Worm (Caenorhabditis elegans) whole organism, young adult: ENCODE data around the gene Y76B12C.6.

ENCODE experiments used
- C06A6.2 ChIP-seq: fragments of 200-800 bp; sonication (Bioruptor generic); conservative IDR thresholded peaks from 2 replicates; pipeline ENCODE4 v1.3.6; 2022; ENCODE audit warnings: missing genetic modification characterization, missing compliant biosample characterization
- F33H1.4 ChIP-seq: fragments of 200-800 bp; sonication (Bioruptor generic); IDR thresholded peaks from 2 replicates; pipeline ENCODE4 v1.3.6; 2022; ENCODE audit warnings: missing genetic modification reagents, missing genetic modification characterization, missing compliant biosample characterization
- F57A8.1 ChIP-seq: fragments of 200-800 bp; sonication (Bioruptor generic); optimal IDR thresholded peaks from 2 replicates; lab custom pipeline; 2018; ENCODE audit warnings: mild to moderate bottlenecking, missing genetic modification characterization, moderate library complexity, missing compliant biosample characterization
- F57C9.4 ChIP-seq: sonication (generic microtip); optimal IDR thresholded peaks from 2 replicates; lab custom pipeline; 2017; ENCODE audit warnings: mild to moderate bottlenecking, missing genetic modification characterization, missing compliant biosample characterization
- Y79H2A.3 ChIP-seq: fragments of 200-800 bp; sonication (Bioruptor generic); conservative IDR thresholded peaks from 2 replicates; pipeline ENCODE4 v1.3.6; 2022; ENCODE audit warnings: missing genetic modification reagents, missing genetic modification characterization, missing compliant biosample characterization
- ZK185.1 ChIP-seq: sonication (generic microtip); optimal IDR thresholded peaks from 2 replicates; lab custom pipeline; 2016; ENCODE audit warnings: mild to moderate bottlenecking, missing genetic modification characterization, missing compliant biosample characterization; ENCODE audit not compliant: poor library complexity, severe bottlenecking
- aptf-2 ChIP-seq: fragments of 200-800 bp; sonication (Bioruptor generic); conservative IDR thresholded peaks from 2 replicates; pipeline ENCODE4 v1.3.6; 2022; ENCODE audit warnings: missing genetic modification reagents, missing genetic modification characterization, missing compliant biosample characterization
- attf-3 ChIP-seq: fragments of 200-800 bp; sonication (Bioruptor generic); conservative IDR thresholded peaks from 2 replicates; pipeline ENCODE4 v1.3.6; 2022; ENCODE audit warnings: missing genetic modification reagents, missing genetic modification characterization, missing compliant biosample characterization
- attf-5 ChIP-seq: fragments of 200-800 bp; sonication (Bioruptor generic); optimal IDR thresholded peaks from 2 replicates; lab custom pipeline; 2018; ENCODE audit warnings: mild to moderate bottlenecking, missing genetic modification characterization, missing compliant biosample characterization
- cebp-1 ChIP-seq, 2 experiments: fragments of 200-800 bp in 1 of 2; sonication (Bioruptor generic) in 1 of 2; sonication (generic microtip) in 1 of 2; IDR thresholded peaks in 1 of 2; optimal IDR thresholded peaks in 1 of 2; 2 replicates each; pipeline versions ENCODE4 v1.3.6 to Lab custom; 2017 to 2022; ENCODE audit warnings: missing compliant biosample characterization in 2 of 2, missing genetic modification characterization in 2 of 2, mild to moderate bottlenecking in 1 of 2, missing genetic modification reagents in 1 of 2, moderate library complexity in 1 of 2
- ceh-100 ChIP-seq: fragments of 200-800 bp; sonication (Bioruptor generic); IDR thresholded peaks from 2 replicates; pipeline ENCODE4 v1.3.6; 2022; ENCODE audit warnings: missing genetic modification reagents, missing genetic modification characterization, missing compliant biosample characterization
- ceh-27 ChIP-seq: fragments of 200-800 bp; sonication (Bioruptor generic); optimal IDR thresholded peaks from 2 replicates; lab custom pipeline; 2018; ENCODE audit warnings: mild to moderate bottlenecking, missing genetic modification characterization, moderate library complexity, missing compliant biosample characterization
- dox-1 ChIP-seq: fragments of 200-800 bp; sonication (Bioruptor generic); IDR thresholded peaks from 2 replicates; pipeline ENCODE4 v1.3.6; 2022; ENCODE audit warnings: missing genetic modification reagents, missing genetic modification characterization, missing compliant biosample characterization
- dpl-1 ChIP-seq: fragments of 150-350 bp; optimal IDR thresholded peaks from 2 replicates; lab custom pipeline; 2014; ENCODE audit warnings: missing biosample characterization, missing genetic modification reagents, missing genetic modification characterization
- efl-1 ChIP-seq: fragments of 150-350 bp; optimal IDR thresholded peaks from 2 replicates; lab custom pipeline; 2014; ENCODE audit warnings: missing biosample characterization, missing genetic modification reagents, missing genetic modification characterization
- ekl-4 ChIP-seq: fragments of 200-800 bp; sonication (Bioruptor generic); IDR thresholded peaks from 2 replicates; pipeline ENCODE4 v1.3.6; 2022; ENCODE audit warnings: missing genetic modification reagents, missing genetic modification characterization, missing compliant biosample characterization
- fkh-3 ChIP-seq: sonication (generic microtip); optimal IDR thresholded peaks from 2 replicates; lab custom pipeline; 2016; ENCODE audit warnings: mild to moderate bottlenecking, missing genetic modification characterization, missing compliant biosample characterization
- gei-17 ChIP-seq: fragments of 200-800 bp; sonication (Bioruptor generic); optimal IDR thresholded peaks from 2 replicates; lab custom pipeline; 2018; ENCODE audit warnings: mild to moderate bottlenecking, missing genetic modification characterization, missing compliant biosample characterization
- him-1 ChIP-seq: sonication (generic microtip); optimal IDR thresholded peaks from 2 replicates; lab custom pipeline; 2016; ENCODE audit warnings: missing genotype, missing genetic modification reagents, missing genetic modification characterization, missing compliant biosample characterization
- hsf-1 ChIP-seq: fragments of 200-800 bp; sonication (Bioruptor generic); IDR thresholded peaks from 2 replicates; pipeline ENCODE4 v1.3.6; 2022; ENCODE audit warnings: missing genetic modification reagents, missing genetic modification characterization, missing compliant biosample characterization
- lin-35 ChIP-seq, 3 experiments: fragments of 150-350 bp in 2 of 3; sonication (generic microtip) in 1 of 3; optimal IDR thresholded peaks; 2 replicates each; lab custom pipeline; 2014 to 2018; ENCODE audit warnings: missing biosample characterization in 3 of 3, missing genetic modification characterization in 3 of 3, missing genetic modification reagents in 3 of 3
- lin-54 ChIP-seq: fragments of 200-800 bp; sonication (Bioruptor generic); optimal IDR thresholded peaks from 2 replicates; lab custom pipeline; 2018; ENCODE audit warnings: mild to moderate bottlenecking, missing genetic modification characterization, missing compliant biosample characterization
- lsl-1 ChIP-seq: fragments of 200-800 bp; sonication (Bioruptor generic); optimal IDR thresholded peaks from 2 replicates; lab custom pipeline; 2018; ENCODE audit warnings: mild to moderate bottlenecking, missing genetic modification characterization, moderate library complexity, missing compliant biosample characterization
- madf-10 ChIP-seq: sonication (generic microtip); optimal IDR thresholded peaks from 2 replicates; lab custom pipeline; 2016; ENCODE audit warnings: mild to moderate bottlenecking, missing genetic modification characterization, missing compliant biosample characterization
- madf-6 ChIP-seq: fragments of 200-800 bp; sonication (Bioruptor generic); IDR thresholded peaks from 2 replicates; pipeline ENCODE4 v1.3.6; 2022; ENCODE audit warnings: missing genetic modification reagents, missing genetic modification characterization, missing compliant biosample characterization
- mcd-1 ChIP-seq: fragments of 200-800 bp; sonication (Bioruptor generic); IDR thresholded peaks from 2 replicates; pipeline ENCODE4 v1.3.6; 2022; ENCODE audit warnings: missing genetic modification reagents, missing genetic modification characterization, missing compliant biosample characterization
- mel-28 ChIP-seq: sonication (generic microtip); optimal IDR thresholded peaks from 2 replicates; lab custom pipeline; 2016; ENCODE audit warnings: borderline replicate concordance, mild to moderate bottlenecking, missing genetic modification characterization, missing compliant biosample characterization
- nfyb-1 ChIP-seq: fragments of 200-800 bp; sonication (Bioruptor generic); IDR thresholded peaks from 2 replicates; pipeline ENCODE4 v1.3.6; 2022; ENCODE audit warnings: missing genetic modification reagents, missing genetic modification characterization, missing compliant biosample characterization
- pha-4 ChIP-seq: fragments of 150-350 bp; sonication (generic microtip); optimal IDR thresholded peaks from 2 replicates; lab custom pipeline; 2014; ENCODE audit warnings: missing biosample characterization, missing genetic modification reagents, missing genetic modification characterization
- snpc-1.1 ChIP-seq: sonication (generic microtip); optimal IDR thresholded peaks from 2 replicates; lab custom pipeline; 2017; ENCODE audit warnings: missing genetic modification characterization, mild to moderate bottlenecking, missing compliant biosample characterization, antibody characterized with exemption, moderate library complexity, missing genotype, missing genetic modification reagents; ENCODE audit not compliant: insufficient read depth
- tbp1 ChIP-seq: fragments of 200-800 bp; sonication (Bioruptor generic); optimal IDR thresholded peaks from 2 replicates; lab custom pipeline; 2018; ENCODE audit warnings: mild to moderate bottlenecking, missing genetic modification characterization, missing compliant biosample characterization
- unc-130 ChIP-seq: sonication (generic microtip); optimal IDR thresholded peaks from 2 replicates; lab custom pipeline; 2016; ENCODE audit warnings: missing genetic modification reagents, missing genetic modification characterization, missing compliant biosample characterization
- ztf-18 ChIP-seq: sonication (generic microtip); optimal IDR thresholded peaks from 2 replicates; lab custom pipeline; 2016; ENCODE audit warnings: missing genotype, mild to moderate bottlenecking, missing genetic modification characterization, missing compliant biosample characterization
- ztf-26 ChIP-seq: sonication (generic microtip); optimal IDR thresholded peaks from 2 replicates; lab custom pipeline; 2017; ENCODE audit warnings: missing genetic modification characterization, missing compliant biosample characterization
- ztf-28 ChIP-seq: fragments of 200-800 bp; sonication (Bioruptor generic); IDR thresholded peaks from 2 replicates; pipeline ENCODE4 v1.3.6; 2022; ENCODE audit warnings: missing genetic modification reagents, missing genetic modification characterization, missing compliant biosample characterization
- ztf-3 ChIP-seq: fragments of 200-800 bp; sonication (Bioruptor generic); optimal IDR thresholded peaks from 2 replicates; lab custom pipeline; 2018; ENCODE audit warnings: mild to moderate bottlenecking, missing genetic modification characterization, missing compliant biosample characterization

Y76B12C.6 gene

ce11 chrIV:1980961-1981446, at the start of gene Y76B12C.6:
TSS of gene Y76B12C.6 (plus strand) at chrIV:1981396.
- TF ChIP-seq ZK185.1 (tag; lab: Kevin White, UChicago) (no peak), tbp1 (peak; percentile 9), pha-4 (no peak), dpl-1 (peak; percentile 39), attf-3 (GFP tag; lab: Robert Waterston, UW) (0 out of 2 replicates have a peak, but pooled peaks have one; percentile 32), nfyb-1 (no peak), unc-130 (GFP tag; lab: Kevin White, UChicago) (no peak), ceh-27 (GFP tag; lab: Kevin White, UChicago) (peak; percentile 11), mel-28 (no peak), lin-54 (GFP tag; lab: Kevin White, UChicago) (peak; percentile 10), lsl-1 (GFP tag; lab: Kevin White, UChicago) (peak; percentile 20), ceh-100 (GFP tag; lab: Robert Waterston, UW) (peak; percentile 47), F57A8.1 (no peak), efl-1 (GFP tag; lab: Kevin White, UChicago) (peak; percentile 55), C06A6.2 (GFP tag; lab: Robert Waterston, UW) (no peak), ekl-4 (GFP tag; lab: Robert Waterston, UW) (no peak), Y79H2A.3 (GFP tag; lab: Robert Waterston, UW) (no peak), madf-10 (tag; lab: Kevin White, UChicago) (no peak), madf-6 (GFP tag; lab: Robert Waterston, UW) (peak; percentile 48), dox-1 (0 out of 2 replicates have a peak, but pooled peaks have one; percentile 34), aptf-2 (no peak), ztf-26 (no peak), ztf-28 (GFP tag; lab: Robert Waterston, UW) (0 out of 2 replicates have a peak, but pooled peaks have one; percentile 34), gei-17 (no peak), F33H1.4 (GFP tag; lab: Robert Waterston, UW) (0 out of 2 replicates have a peak, but pooled peaks have one; percentile 18), attf-5 (GFP tag; lab: Kevin White, UChicago) (peak; percentile 40), ztf-3 (GFP tag; lab: Kevin White, UChicago) (no peak), lin-35 (GFP tag; optimal IDR thresholded peaks at IDR 0.05; lab: Kevin White, UChicago) (no peak), mcd-1 (GFP tag; lab: Robert Waterston, UW) (peak; percentile 53), snpc-1.1 (tag; lab: Kevin White, UChicago) (no peak), cebp-1 (GFP tag; IDR thresholded peaks at IDR 0.05; lab: Robert Waterston, UW) (no peak), cebp-1 (tag; optimal IDR thresholded peaks at IDR 0.05; lab: Kevin White, UChicago) (peak; percentile 48)

ce11 chrIV:1945200-1945599, 36.0 kb upstream of the Y76B12C.6 start:
- TF ChIP-seq fkh-3 (tag; lab: Kevin White, UChicago) (no peak), F57C9.4 (tag; lab: Kevin White, UChicago) (no peak), mcd-1 (GFP tag; lab: Robert Waterston, UW) (no peak), ztf-18 (tag; lab: Kevin White, UChicago) (no peak), mel-28 (no peak), hsf-1 (GFP tag; lab: Robert Waterston, UW) (no peak), him-1 (tag; lab: Kevin White, UChicago) (no peak)
- TF ChIP-seq, all 124 proteins: peak for 0
